Fruit fly (Drosophila melanogaster): ENCODE measurements around the gene Dip-C.

The Dip-C gene

dm6 chr3R:12398054-12398453 lies 15.5 kb downstream of the Dip-C start:
- no peak for TF ChIP-seq usp (GFP tag; optimal IDR thresholded peaks at IDR 0.05)
- TF ChIP-seq EcR (GFP tag; optimal IDR thresholded peaks at IDR 0.05), result no peak
- no peak for TF ChIP-seq pan (optimal IDR thresholded peaks at IDR 0.05)
- no peak for TF ChIP-seq Dll (optimal IDR thresholded peaks at IDR 0.05)
- no peak for TF ChIP-seq CG8478 (optimal IDR thresholded peaks at IDR 0.05)
- no peak for TF ChIP-seq psq (optimal IDR thresholded peaks at IDR 0.05)

- TF ChIP-seq pan (optimal IDR thresholded peaks at IDR 0.05) (no peak), CG8478 (optimal IDR thresholded peaks at IDR 0.05) (no peak), Dll (optimal IDR thresholded peaks at IDR 0.05) (no peak), psq (optimal IDR thresholded peaks at IDR 0.05) (no peak), usp (GFP tag; optimal IDR thresholded peaks at IDR 0.05) (no peak), EcR (GFP tag; optimal IDR thresholded peaks at IDR 0.05) (no peak)
Measured at dm6 chr3R:12395880-12396279, 17.7 kb downstream of the Dip-C start, which contains the start of the genes CG10096 and CG10097. TSS of gene CG10096 (minus strand) at chr3R:12395980. TSS of gene CG10097 (minus strand) at chr3R:12395980.

DNA sequence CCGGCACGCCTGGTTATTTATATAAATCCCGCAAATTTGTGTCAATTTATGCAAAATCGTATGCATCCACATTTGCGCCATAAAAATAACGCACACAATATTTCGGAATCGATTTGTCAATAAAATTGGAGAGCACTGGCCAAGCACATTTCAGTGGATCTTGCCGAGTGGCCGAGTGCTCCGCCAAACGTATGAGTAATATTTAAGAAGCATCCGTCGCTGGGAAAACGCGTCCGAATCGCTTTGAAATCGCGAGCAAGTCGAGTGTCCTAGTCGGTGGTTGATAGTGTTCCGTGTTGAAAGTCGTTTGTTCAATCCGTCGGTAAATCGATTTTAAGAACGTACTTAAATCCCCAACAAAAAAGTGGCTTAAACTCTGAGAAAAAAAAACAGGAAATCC lies 26.6 kb downstream of the Dip-C start, which contains the start of gene CG33098:
CG33098 (plus strand) TSS at position 224 of the 400 bp plus-strand sequence.
- no peak for TF ChIP-seq CG8478 (optimal IDR thresholded peaks at IDR 0.05)
- no peak for TF ChIP-seq psq (optimal IDR thresholded peaks at IDR 0.05)
- TF ChIP-seq pan (optimal IDR thresholded peaks at IDR 0.05), result no peak
- no peak for TF ChIP-seq EcR (GFP tag; optimal IDR thresholded peaks at IDR 0.05)
- no peak for TF ChIP-seq Dll (optimal IDR thresholded peaks at IDR 0.05)
- no peak for TF ChIP-seq usp (GFP tag; optimal IDR thresholded peaks at IDR 0.05)

dm6 chr3R:12385949-12386348 lies 27.6 kb downstream of the Dip-C start, which contains the start of gene Sol1:
TSS of gene Sol1 (plus strand) at chr3R:12386249.
- no peak for TF ChIP-seq psq (optimal IDR thresholded peaks at IDR 0.05)
- TF ChIP-seq CG8478 (optimal IDR thresholded peaks at IDR 0.05), result no peak
- TF ChIP-seq Dll (optimal IDR thresholded peaks at IDR 0.05), result no peak
- no peak for TF ChIP-seq EcR (GFP tag; optimal IDR thresholded peaks at IDR 0.05)

DNA sequence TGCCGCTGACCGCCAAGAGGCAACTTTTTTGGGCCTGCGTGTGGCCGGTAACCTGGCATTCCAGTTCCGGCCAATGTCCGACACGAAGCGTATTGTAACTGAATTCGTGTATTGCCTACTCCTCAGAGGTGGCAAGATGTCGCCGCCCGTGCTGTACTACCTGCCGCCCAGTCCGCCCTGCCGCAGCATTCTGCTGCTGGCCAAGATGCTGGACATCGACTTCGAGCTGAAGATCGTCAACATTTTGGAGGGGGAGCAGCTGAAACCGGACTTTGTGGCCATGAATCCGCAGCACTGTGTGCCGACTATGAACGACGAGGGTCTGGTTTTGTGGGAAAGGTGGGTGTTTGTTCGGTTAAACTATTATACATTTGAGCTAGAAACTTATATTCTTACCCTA lies 29.3 kb downstream of the Dip-C start:
- no peak for TF ChIP-seq pan (optimal IDR thresholded peaks at IDR 0.05)
- TF ChIP-seq usp (GFP tag; optimal IDR thresholded peaks at IDR 0.05), result no peak
- TF ChIP-seq Dll (optimal IDR thresholded peaks at IDR 0.05), result no peak
- no peak for TF ChIP-seq psq (optimal IDR thresholded peaks at IDR 0.05)

dm6 chr3R:12383784-12384183 lies 29.8 kb downstream of the Dip-C start:
- no peak for TF ChIP-seq Dll (optimal IDR thresholded peaks at IDR 0.05)
- TF ChIP-seq usp (GFP tag; optimal IDR thresholded peaks at IDR 0.05), result no peak
- TF ChIP-seq psq (optimal IDR thresholded peaks at IDR 0.05), result no peak
- TF ChIP-seq CG8478 (optimal IDR thresholded peaks at IDR 0.05), result no peak

dm6 chr3R:12383036-12383435 lies 30.5 kb downstream of the Dip-C start, which contains the start of gene GstD11:
TSS of gene GstD11 (plus strand) at chr3R:12383336.
- no peak for TF ChIP-seq usp (GFP tag; optimal IDR thresholded peaks at IDR 0.05)
- TF ChIP-seq pan (optimal IDR thresholded peaks at IDR 0.05), result no peak
- TF ChIP-seq EcR (GFP tag; optimal IDR thresholded peaks at IDR 0.05), result no peak
- no peak for TF ChIP-seq psq (optimal IDR thresholded peaks at IDR 0.05)
- TF ChIP-seq CG8478 (optimal IDR thresholded peaks at IDR 0.05), result no peak
- TF ChIP-seq Dll (optimal IDR thresholded peaks at IDR 0.05), result no peak

- TF ChIP-seq CG8478 (optimal IDR thresholded peaks at IDR 0.05), result no peak
- no peak for TF ChIP-seq usp (GFP tag; optimal IDR thresholded peaks at IDR 0.05)
- TF ChIP-seq pan (optimal IDR thresholded peaks at IDR 0.05), result no peak
- TF ChIP-seq EcR (GFP tag; optimal IDR thresholded peaks at IDR 0.05), result no peak
- no peak for TF ChIP-seq psq (optimal IDR thresholded peaks at IDR 0.05)
Measured at dm6 chr3R:12382563-12382962, 31.0 kb downstream of the Dip-C start, which contains the start of gene CG10035. TSS of gene CG10035 (minus strand) at chr3R:12382691.

dm6 chr3R:12381130-12381700 lies 32.3 kb downstream of the Dip-C start:
- TF ChIP-seq EcR (GFP tag; optimal IDR thresholded peaks at IDR 0.05) (peak in 1 of 2 experiments; percentile 95), pan (optimal IDR thresholded peaks at IDR 0.05) (no peak)

- TF ChIP-seq usp (GFP tag; optimal IDR thresholded peaks at IDR 0.05) (no peak), pan (optimal IDR thresholded peaks at IDR 0.05) (no peak), psq (optimal IDR thresholded peaks at IDR 0.05) (no peak), CG8478 (optimal IDR thresholded peaks at IDR 0.05) (no peak), EcR (GFP tag; optimal IDR thresholded peaks at IDR 0.05) (no peak), Dll (optimal IDR thresholded peaks at IDR 0.05) (no peak)
Measured at dm6 chr3R:12379708-12380107, 33.9 kb downstream of the Dip-C start, which contains the start of gene GstD8. TSS of gene GstD8 (plus strand) at chr3R:12380008.

- TF ChIP-seq pan (optimal IDR thresholded peaks at IDR 0.05) (no peak), usp (GFP tag; optimal IDR thresholded peaks at IDR 0.05) (no peak), EcR (GFP tag; optimal IDR thresholded peaks at IDR 0.05) (no peak), CG8478 (optimal IDR thresholded peaks at IDR 0.05) (no peak), Dll (optimal IDR thresholded peaks at IDR 0.05) (no peak), psq (optimal IDR thresholded peaks at IDR 0.05) (no peak)
Measured at dm6 chr3R:12379249-12379648, 34.3 kb downstream of the Dip-C start.

DNA sequence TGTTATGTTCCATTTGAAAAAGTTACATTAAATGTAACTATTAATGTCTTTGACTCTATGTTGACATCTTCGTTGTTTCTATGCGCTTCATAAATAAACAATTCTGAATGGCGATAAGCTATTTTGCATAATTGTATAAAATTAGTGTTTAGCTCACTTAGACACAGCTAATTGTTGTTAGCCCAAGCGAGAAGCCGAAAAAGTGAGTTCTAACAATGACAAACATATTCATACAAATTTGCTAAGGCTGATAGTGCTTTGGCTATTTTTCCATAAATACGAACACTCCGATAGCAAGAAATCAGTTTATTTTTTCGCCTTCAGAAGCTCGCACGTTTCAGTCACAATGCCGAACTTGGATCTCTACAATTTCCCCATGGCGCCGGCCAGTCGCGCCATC lies 35.4 kb downstream of the Dip-C start, which contains the start of gene GstD7:
GstD7 (plus strand) TSS at position 301 of the 400 bp plus-strand sequence.
- TF ChIP-seq Dll (optimal IDR thresholded peaks at IDR 0.05) (no peak), psq (optimal IDR thresholded peaks at IDR 0.05) (no peak), CG8478 (optimal IDR thresholded peaks at IDR 0.05) (no peak), pan (optimal IDR thresholded peaks at IDR 0.05) (no peak), EcR (GFP tag; optimal IDR thresholded peaks at IDR 0.05) (no peak), usp (GFP tag; optimal IDR thresholded peaks at IDR 0.05) (no peak)

DNA sequence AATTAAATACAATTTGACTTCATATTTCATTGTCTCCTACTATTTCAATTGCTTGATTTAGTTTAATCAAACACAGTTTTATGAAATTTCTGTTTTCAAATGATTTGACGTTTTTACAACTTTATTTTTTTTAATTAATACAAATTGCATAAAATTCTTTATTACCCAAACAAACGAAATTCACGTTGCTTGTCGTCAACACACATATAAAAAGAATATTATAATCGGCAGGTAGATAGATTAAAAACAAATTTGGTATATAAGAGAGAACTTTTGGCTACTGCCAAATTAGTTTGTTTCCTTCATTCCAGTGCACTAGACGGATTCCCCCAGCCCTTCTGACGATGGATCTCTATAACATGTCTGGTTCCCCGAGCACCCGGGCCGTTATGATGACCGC lies 36.7 kb downstream of the Dip-C start, which contains the start of gene GstD6:
GstD6 (plus strand) TSS at position 301 of the 400 bp plus-strand sequence.
- no peak for TF ChIP-seq pan (optimal IDR thresholded peaks at IDR 0.05)
- TF ChIP-seq psq (optimal IDR thresholded peaks at IDR 0.05), result no peak
- no peak for TF ChIP-seq usp (GFP tag; optimal IDR thresholded peaks at IDR 0.05)
- no peak for TF ChIP-seq CG8478 (optimal IDR thresholded peaks at IDR 0.05)
- no peak for TF ChIP-seq EcR (GFP tag; optimal IDR thresholded peaks at IDR 0.05)
- no peak for TF ChIP-seq Dll (optimal IDR thresholded peaks at IDR 0.05)
